Worm (Caenorhabditis elegans) whole organism, midembryonic: ENCODE results near the gene sru-24.
A peak's percentile ranks its signal among the peaks of the same experiment; 100 is the strongest.

ENCODE experiments used
- T22C8.4 ChIP-seq: fragments of 200-800 bp; sonication (Bioruptor generic); IDR thresholded peaks from 2 replicates; pipeline ENCODE4 v1.3.6; 2022; ENCODE audit warnings: missing genetic modification characterization, missing compliant biosample characterization
- cog-1 ChIP-seq: sonication (generic microtip); optimal IDR thresholded peaks from 2 replicates; lab custom pipeline; 2016; ENCODE audit warnings: missing genetic modification characterization, missing compliant biosample characterization
- flt-1 ChIP-seq: fragments of 200-800 bp; sonication (Bioruptor generic); IDR thresholded peaks from 2 replicates; pipeline ENCODE4 v1.3.6; 2022; ENCODE audit warnings: missing genetic modification characterization, missing compliant biosample characterization
- klf-2 ChIP-seq: fragments of 200-800 bp; sonication (Bioruptor generic); conservative IDR thresholded peaks from 2 replicates; pipeline ENCODE4 v1.3.6; 2022; ENCODE audit warnings: missing genetic modification reagents, missing genetic modification characterization, missing compliant biosample characterization
- med-1 ChIP-seq: sonication (generic microtip); optimal IDR thresholded peaks from 2 replicates; lab custom pipeline; 2017; ENCODE audit warnings: missing genetic modification characterization, mild to moderate bottlenecking, missing compliant biosample characterization, antibody characterized with exemption, missing genetic modification reagents; ENCODE audit not compliant: insufficient read depth
- ref-1 ChIP-seq: fragments of 200-800 bp; sonication (Bioruptor generic); conservative IDR thresholded peaks from 2 replicates; pipeline ENCODE4 v1.3.6; 2022; ENCODE audit warnings: missing genetic modification reagents, missing genetic modification characterization, missing compliant biosample characterization
- tab-1 ChIP-seq: fragments of 200-800 bp; sonication (Bioruptor generic); IDR thresholded peaks from 2 replicates; pipeline ENCODE4 v1.3.6; 2022; ENCODE audit warnings: missing genetic modification characterization, missing compliant biosample characterization
- ztf-23 ChIP-seq: fragments of 200-800 bp; sonication (Bioruptor generic); IDR thresholded peaks from 2 replicates; pipeline ENCODE4 v1.3.6; 2022; ENCODE audit warnings: missing genetic modification reagents, missing genetic modification characterization, missing compliant biosample characterization
- ztf-29 ChIP-seq: fragments of 200-800 bp; sonication (Bioruptor generic); IDR thresholded peaks from 2 replicates; pipeline ENCODE4 v1.3.6; 2022; ENCODE audit warnings: missing genetic modification reagents, missing genetic modification characterization, missing compliant biosample characterization

Gene sru-24

ce11 chrV:624922-625321 lies 46.3 kb downstream of the sru-24 start, which contains the start of gene srt-17:
srt-17 (minus strand) TSS chrV:625022.
- TF ChIP-seq cog-1 (tag; lab: Kevin White, UChicago), result no peak

- no peak for TF ChIP-seq T22C8.4 (GFP tag; lab: Robert Waterston, UW)
- no peak for TF ChIP-seq ztf-29 (GFP tag; lab: Robert Waterston, UW)
- no peak for TF ChIP-seq ztf-23 (GFP tag; lab: Robert Waterston, UW)
- TF ChIP-seq tab-1 (GFP tag; lab: Robert Waterston, UW), result no peak
- TF ChIP-seq cog-1 (tag; lab: Kevin White, UChicago), result no peak
- TF ChIP-seq ref-1 (GFP tag; lab: Robert Waterston, UW), result no peak
- no peak for TF ChIP-seq flt-1
- TF ChIP-seq med-1 (GFP tag; lab: Kevin White, UChicago), result no peak
- TF ChIP-seq klf-2 (GFP tag; lab: Robert Waterston, UW), result no peak
Measured at ce11 chrV:622902-623301, 48.3 kb downstream of the sru-24 start, which contains the start of gene F48G7.5. F48G7.5 (minus strand) TSS chrV:622935.

- TF ChIP-seq ref-1 (GFP tag; lab: Robert Waterston, UW), result no peak
Measured at ce11 chrV:620987-621386, 50.3 kb downstream of the sru-24 start.

ce11 chrV:619054-619453 lies 52.2 kb downstream of the sru-24 start, which contains the start of gene F48G7.4:
F48G7.4 (plus strand) TSS chrV:619453.
- TF ChIP-seq cog-1 (tag; lab: Kevin White, UChicago) (peak; percentile 24), ref-1 (GFP tag; lab: Robert Waterston, UW) (no peak)

- TF ChIP-seq med-1 (GFP tag; lab: Kevin White, UChicago), result no peak
- TF ChIP-seq tab-1 (GFP tag; lab: Robert Waterston, UW), result no peak
- TF ChIP-seq ztf-23 (GFP tag; lab: Robert Waterston, UW), result no peak
- TF ChIP-seq cog-1 (tag; lab: Kevin White, UChicago), result no peak
- no peak for TF ChIP-seq ref-1 (GFP tag; lab: Robert Waterston, UW)
- TF ChIP-seq T22C8.4 (GFP tag; lab: Robert Waterston, UW), result no peak
- TF ChIP-seq ztf-29 (GFP tag; lab: Robert Waterston, UW), result no peak
- no peak for TF ChIP-seq klf-2 (GFP tag; lab: Robert Waterston, UW)
- no peak for TF ChIP-seq flt-1
Measured at ce11 chrV:617917-618316, 53.3 kb downstream of the sru-24 start.
